Worm (Caenorhabditis elegans) whole organism, L1 larva: ENCODE measurements around the gene lcmt-1.

Experiments
- C16A3.4 ChIP-seq: fragments of 150-350 bp; optimal IDR thresholded peaks from 2 replicates; lab custom pipeline; 2014; ENCODE audit warnings: missing biosample characterization, missing genetic modification characterization
- dpl-1 ChIP-seq, 3 experiments: fragments of 150-350 bp in 2 of 3; sonication (generic microtip) in 1 of 3; optimal IDR thresholded peaks; 2 replicates each; lab custom pipeline; 2014 to 2017; ENCODE audit warnings: missing biosample characterization in 3 of 3, missing genetic modification characterization in 3 of 3, missing genetic modification reagents in 3 of 3
- fkh-8 ChIP-seq: sonication (generic microtip); optimal IDR thresholded peaks from 2 replicates; lab custom pipeline; 2016; ENCODE audit warnings: mild to moderate bottlenecking, missing genetic modification characterization, missing compliant biosample characterization
- mdl-1 ChIP-seq, 2 experiments: fragments of 150-350 bp; optimal IDR thresholded peaks; 2 replicates each; lab custom pipeline; 2014 to 2017; ENCODE audit warnings: missing biosample characterization in 2 of 2, missing genetic modification characterization in 2 of 2, inconsistent platforms in 1 of 2
- nhr-77 ChIP-seq: fragments of 150-350 bp; optimal IDR thresholded peaks from 2 replicates; lab custom pipeline; 2014; ENCODE audit warnings: missing biosample characterization, missing genetic modification characterization
- snpc-4 ChIP-seq: fragments of 150-350 bp; optimal IDR thresholded peaks from 2 replicates; lab custom pipeline; 2014; ENCODE audit warnings: missing biosample characterization, missing genetic modification characterization
- tbx-2 ChIP-seq: sonication (generic microtip); optimal IDR thresholded peaks from 2 replicates; lab custom pipeline; 2016; ENCODE audit warnings: missing genetic modification characterization, missing compliant biosample characterization

- TF ChIP-seq fkh-8 (tag; lab: Kevin White, UChicago): no peak
- TF ChIP-seq mdl-1 (tag; optimal IDR thresholded peaks at IDR 0.05; lab: Kevin White, UChicago): no peak
- TF ChIP-seq tbx-2: no peak
- TF ChIP-seq nhr-77 (tag; lab: Kevin White, UChicago): no peak
- no peak for TF ChIP-seq dpl-1 (GFP tag; optimal IDR thresholded peaks at IDR 0.05; lab: Kevin White, UChicago)
- no peak for TF ChIP-seq snpc-4 (tag; lab: Kevin White, UChicago)
- no peak for TF ChIP-seq C16A3.4
Observed at ce11 chrIII:4357438-4357837, 14.2 kb downstream of the lcmt-1 start.
